Worm (Caenorhabditis elegans): ENCODE measurements around the gene Y82E9BR.8.

Y82E9BR.8 gene

ce11 chrIII:1340240-1340639 lies 17.6 kb downstream of the Y82E9BR.8 start, which contains the start of gene fbxa-5:
TSS of gene fbxa-5 (minus strand) at chrIII:1340340.
- TF ChIP-seq ceh-32 (tag; optimal IDR thresholded peaks at IDR 0.05; ENCODE audit: poor library complexity): no peak
- TF ChIP-seq dpl-1 (GFP tag; optimal IDR thresholded peaks at IDR 0.05): no peak
- TF ChIP-seq mes-2 (tag; optimal IDR thresholded peaks at IDR 0.05; ENCODE audit: poor library complexity, severe bottlenecking): no peak
- TF ChIP-seq ctbp-1 (GFP tag; IDR thresholded peaks at IDR 0.05): no peak
- no peak for TF ChIP-seq sdz-12 (GFP tag; optimal IDR thresholded peaks at IDR 0.05)
- TF ChIP-seq unc-39 (tag; optimal IDR thresholded peaks at IDR 0.05): no peak
- TF ChIP-seq Y75B8A.6 (GFP tag; IDR thresholded peaks at IDR 0.05): no peak
- no peak for TF ChIP-seq dmd-6 (GFP tag; IDR thresholded peaks at IDR 0.05)
- no peak for TF ChIP-seq egl-43 (GFP tag; IDR thresholded peaks at IDR 0.05)
- no peak for TF ChIP-seq set-16 (GFP tag; IDR thresholded peaks at IDR 0.05)
- no peak for TF ChIP-seq hmg-1.1 (GFP tag; IDR thresholded peaks at IDR 0.05)
- TF ChIP-seq cey-2 (tag; optimal IDR thresholded peaks at IDR 0.05; ENCODE audit: borderline replicate concordance, insufficient read depth): no peak
- TF ChIP-seq Y48G9A.11 (GFP tag; IDR thresholded peaks at IDR 0.05): no peak
- TF ChIP-seq T20F7.1 (GFP tag; optimal IDR thresholded peaks at IDR 0.05): no peak

- TF ChIP-seq aha-1 (tag): peak; percentile 27
- TF ChIP-seq ztf-11 (tag; optimal IDR thresholded peaks at IDR 0.05): no peak
- no peak for TF ChIP-seq php-3 (GFP tag; IDR thresholded peaks at IDR 0.05)
- TF ChIP-seq spr-1 (tag; optimal IDR thresholded peaks at IDR 0.05): no peak
- no peak for TF ChIP-seq spr-3 (GFP tag; optimal IDR thresholded peaks at IDR 0.05)
- TF ChIP-seq unc-39 (tag; optimal IDR thresholded peaks at IDR 0.05): no peak
- peak; percentile 13 for TF ChIP-seq pqm-1 (tag; optimal IDR thresholded peaks at IDR 0.05)
- TF ChIP-seq set-16 (GFP tag; IDR thresholded peaks at IDR 0.05): no peak
- TF ChIP-seq pha-4 (GFP tag; IDR thresholded peaks at IDR 0.05): no peak
- TF ChIP-seq pha-4 (tag; optimal IDR thresholded peaks at IDR 0.05): no peak
- TF ChIP-seq hlh-11 (tag; optimal IDR thresholded peaks at IDR 0.05): peak; percentile 60
- TF ChIP-seq nhr-237 (tag; optimal IDR thresholded peaks at IDR 0.05): no peak
- TF ChIP-seq nhr-28 (tag; optimal IDR thresholded peaks at IDR 0.05): no peak
- no peak for TF ChIP-seq ceh-82 (tag; optimal IDR thresholded peaks at IDR 0.05)
- peak in 1 of 2 experiments; percentile 34 for TF ChIP-seq unc-62 (GFP tag; optimal IDR thresholded peaks at IDR 0.05 in 1 of 2)
- no peak for TF ChIP-seq unc-62 (tag; optimal IDR thresholded peaks at IDR 0.05)
- TF ChIP-seq zip-2 (tag; optimal IDR thresholded peaks at IDR 0.05): no peak
- TF ChIP-seq snpc-4 (tag; optimal IDR thresholded peaks at IDR 0.05): no peak
- no peak for TF ChIP-seq nhr-77 (tag; optimal IDR thresholded peaks at IDR 0.05)
- TF ChIP-seq dmd-6 (GFP tag; IDR thresholded peaks at IDR 0.05): peak; percentile 51
- no peak for TF ChIP-seq duxl-1 (tag; optimal IDR thresholded peaks at IDR 0.05; ENCODE audit: poor library complexity)
- TF ChIP-seq daf-16 (GFP tag; optimal IDR thresholded peaks at IDR 0.05): no peak
- peak; percentile 12 for TF ChIP-seq daf-16 (tag; optimal IDR thresholded peaks at IDR 0.05)
Observed at ce11 chrIII:1331894-1332293, 26.0 kb downstream of the Y82E9BR.8 start, which contains the start of gene Y82E9BL.19. TSS of gene Y82E9BL.19 (plus strand) at chrIII:1332016.

- TF ChIP-seq ceh-62 (tag; optimal IDR thresholded peaks at IDR 0.05) (no peak), aha-1 (tag) (peak; percentile 23), mep-1 (tag; optimal IDR thresholded peaks at IDR 0.05) (no peak), skn-1 (tag; optimal IDR thresholded peaks at IDR 0.05) (no peak)
Observed at ce11 chrIII:1326490-1326889, 31.4 kb downstream of the Y82E9BR.8 start, which contains the start of gene Y82E9BL.18. TSS of gene Y82E9BL.18 (plus strand) at chrIII:1326790.

ce11 chrIII:1324513-1324912 lies 33.4 kb downstream of the Y82E9BR.8 start, which contains the start of gene fbxa-14:
TSS of gene fbxa-14 (minus strand) at chrIII:1324613.
- TF ChIP-seq ama-1 (optimal IDR thresholded peaks at IDR 0.05) (no peak), ZK546.5 (tag; optimal IDR thresholded peaks at IDR 0.05) (no peak), nhr-102 (tag; optimal IDR thresholded peaks at IDR 0.05) (no peak), mxl-3 (GFP tag; optimal IDR thresholded peaks at IDR 0.05) (no peak), unc-62 (GFP tag; optimal IDR thresholded peaks at IDR 0.05 in 1 of 2) (no peak), unc-62 (tag; optimal IDR thresholded peaks at IDR 0.05) (no peak), sdz-12 (GFP tag; optimal IDR thresholded peaks at IDR 0.05) (no peak), mdt-29 (GFP tag; IDR thresholded peaks at IDR 0.05) (no peak), spr-1 (tag; optimal IDR thresholded peaks at IDR 0.05) (no peak), aly-2 (tag; optimal IDR thresholded peaks at IDR 0.05) (no peak), D1046.2 (GFP tag; IDR thresholded peaks at IDR 0.05) (no peak), ztf-7 (tag; optimal IDR thresholded peaks at IDR 0.05) (no peak), lim-7 (GFP tag; IDR thresholded peaks at IDR 0.05) (no peak), lin-1 (GFP tag; IDR thresholded peaks at IDR 0.05) (no peak), dpl-1 (GFP tag; optimal IDR thresholded peaks at IDR 0.05) (no peak), tag-97 (GFP tag; IDR thresholded peaks at IDR 0.05) (no peak), dmd-6 (GFP tag; IDR thresholded peaks at IDR 0.05) (no peak), spr-3 (GFP tag; optimal IDR thresholded peaks at IDR 0.05) (no peak), duxl-1 (tag; optimal IDR thresholded peaks at IDR 0.05; ENCODE audit: poor library complexity) (no peak), daf-8 (GFP tag; IDR thresholded peaks at IDR 0.05) (no peak)

Data from whole organism, L4 larva.